Fruit fly (Drosophila melanogaster): ENCODE measurements around the gene ND-42.

ND-42 gene

DNA sequence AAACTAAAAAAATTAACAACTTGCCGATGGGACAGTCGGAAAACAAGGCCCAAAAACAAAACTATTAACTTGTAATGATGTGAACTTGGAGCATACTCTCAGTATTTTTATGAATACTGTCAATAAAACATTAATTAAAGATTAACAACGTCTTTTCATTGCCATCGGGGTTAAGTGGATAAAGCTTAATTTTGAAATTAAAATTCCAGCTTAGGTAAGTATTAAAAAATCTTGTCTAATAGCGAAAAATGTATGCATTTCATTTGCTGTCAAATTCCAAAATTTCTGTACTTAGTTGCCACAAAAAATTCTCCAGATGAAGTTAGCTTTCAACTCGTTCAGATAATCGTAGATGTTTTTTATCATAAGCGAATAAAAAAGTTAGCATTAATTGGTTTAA, 13.1 kb upstream of the ND-42 start, which contains the start of gene Theg:
Gene Theg, plus strand, starts transcription at position 301 of the 400 bp plus-strand sequence.
- TF ChIP-seq trh (GFP tag; optimal IDR thresholded peaks at IDR 0.05), result no peak
- TF ChIP-seq CG11398 (GFP tag; optimal IDR thresholded peaks at IDR 0.05), result no peak
- no peak for TF ChIP-seq CG12299 (tag; optimal IDR thresholded peaks at IDR 0.05)
- no peak for TF ChIP-seq Hsf (GFP tag; optimal IDR thresholded peaks at IDR 0.05)
- no peak for TF ChIP-seq GATAe (GFP tag; conservative IDR thresholded peaks at IDR 0.05)
- no peak for TF ChIP-seq row (GFP tag; IDR thresholded peaks at IDR 0.05)
- no peak for TF ChIP-seq grau (tag; optimal IDR thresholded peaks at IDR 0.05)
- no peak for TF ChIP-seq CG4424 (GFP tag; optimal IDR thresholded peaks at IDR 0.05)
- no peak for TF ChIP-seq sug (tag; optimal IDR thresholded peaks at IDR 0.05)
- TF ChIP-seq CG9215 (GFP tag; IDR thresholded peaks at IDR 0.05), result no peak
- no peak for TF ChIP-seq CG7786 (GFP tag; optimal IDR thresholded peaks at IDR 0.05)

DNA sequence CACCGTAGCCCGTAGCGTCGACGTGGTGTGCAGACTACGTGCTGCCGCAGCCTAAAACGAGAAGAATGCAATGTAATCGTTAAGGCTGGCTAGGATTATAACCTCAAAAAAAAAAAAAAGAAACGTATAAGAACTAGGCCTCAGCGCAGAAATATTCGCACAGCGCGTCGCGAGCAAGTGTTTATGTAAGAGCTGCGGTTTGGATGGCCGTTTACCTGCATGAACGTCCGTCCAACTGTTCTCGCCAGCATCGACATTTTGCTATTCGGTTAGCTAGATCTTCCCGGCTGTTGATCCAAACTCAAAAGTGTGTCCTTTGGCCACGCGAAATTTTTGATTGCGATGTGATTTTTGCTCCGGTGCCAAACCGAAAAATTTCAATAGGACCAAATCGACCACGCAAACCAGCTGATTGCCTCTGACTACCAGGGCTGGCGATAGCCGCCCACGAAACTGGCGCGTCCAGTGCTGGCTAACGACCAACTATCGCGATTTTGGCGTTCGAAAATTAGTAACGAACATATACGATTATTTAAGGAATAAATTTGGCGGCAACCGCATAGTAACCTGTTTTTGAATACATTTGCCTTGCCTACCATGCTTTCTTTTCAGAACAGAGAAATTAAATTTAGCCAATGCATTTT, 8.6 kb upstream of the ND-42 start, which contains the start of gene Idh3b:
Gene Idh3b, minus strand, starts transcription at position 606 of the 644 bp plus-strand sequence.
- no peak for TF ChIP-seq CG9727 (GFP tag; optimal IDR thresholded peaks at IDR 0.05)
- no peak for TF ChIP-seq danr (GFP tag; IDR thresholded peaks at IDR 0.05)
- TF ChIP-seq gfzf (GFP tag; optimal IDR thresholded peaks at IDR 0.05), result peak; percentile 54
- no peak for TF ChIP-seq Abd-B (GFP tag; optimal IDR thresholded peaks at IDR 0.05)
- no peak for TF ChIP-seq C15 (GFP tag; IDR thresholded peaks at IDR 0.05)
- no peak for TF ChIP-seq Hey (tag; optimal IDR thresholded peaks at IDR 0.05)
- peak; percentile 97 for TF ChIP-seq CG10267 (tag; optimal IDR thresholded peaks at IDR 0.05)
- TF ChIP-seq CG17802 (tag; optimal IDR thresholded peaks at IDR 0.05), result no peak
- peak; percentile 24 for TF ChIP-seq NC2α (GFP tag; optimal IDR thresholded peaks at IDR 0.05)
- TF ChIP-seq ewg (GFP tag; optimal IDR thresholded peaks at IDR 0.05), result no peak
- no peak for TF ChIP-seq usp (GFP tag; optimal IDR thresholded peaks at IDR 0.05)
- no peak for TF ChIP-seq repo (GFP tag; optimal IDR thresholded peaks at IDR 0.05)
- TF ChIP-seq CG7372 (GFP tag; IDR thresholded peaks at IDR 0.05), result peak; percentile 58
- peak; percentile 97 for TF ChIP-seq MBD-R2 (GFP tag; IDR thresholded peaks at IDR 0.05)
- TF ChIP-seq TFAM (GFP tag; optimal IDR thresholded peaks at IDR 0.05), result no peak
- TF ChIP-seq tna (GFP tag; IDR thresholded peaks at IDR 0.05; ENCODE audit: partially characterized antibody), result peak; percentile 87
- no peak for TF ChIP-seq Lpt (GFP tag; optimal IDR thresholded peaks at IDR 0.05)
- TF ChIP-seq CG6683 (GFP tag; optimal IDR thresholded peaks at IDR 0.05), result no peak
- TF ChIP-seq CG13287 (GFP tag; IDR thresholded peaks at IDR 0.05; ENCODE audit: partially characterized antibody), result peak; percentile 98
- TF ChIP-seq CG11085 (GFP tag; IDR thresholded peaks at IDR 0.05), result no peak; the same call in 1 of the 2 replicates
- no peak for TF ChIP-seq oc (tag; optimal IDR thresholded peaks at IDR 0.05)
- TF ChIP-seq zfh1 (GFP tag; IDR thresholded peaks at IDR 0.05), result peak; percentile 69; the same call in 2 of the 3 replicates
- TF ChIP-seq hb (GFP tag; IDR thresholded peaks at IDR 0.05; ENCODE audit: partially characterized antibody), result peak; percentile 80
- TF ChIP-seq CG2712 (tag; optimal IDR thresholded peaks at IDR 0.05), result peak; percentile 62
- TF ChIP-seq inv (GFP tag; IDR thresholded peaks at IDR 0.05; ENCODE audit: partially characterized antibody), result peak; percentile 93
- TF ChIP-seq CG10979 (tag; optimal IDR thresholded peaks at IDR 0.05), result no peak
- TF ChIP-seq Fer1 (GFP tag; optimal IDR thresholded peaks at IDR 0.05), result no peak
- TF ChIP-seq CG34224 (GFP tag; IDR thresholded peaks at IDR 0.05; ENCODE audit: partially characterized antibody), result peak; percentile 96
- no peak for TF ChIP-seq unpg (GFP tag; optimal IDR thresholded peaks at IDR 0.05)
- peak; percentile 40 for TF ChIP-seq gcm2 (GFP tag; optimal IDR thresholded peaks at IDR 0.05)
- no peak for TF ChIP-seq chif (GFP tag; optimal IDR thresholded peaks at IDR 0.05)
- TF ChIP-seq Elba2 (GFP tag; optimal IDR thresholded peaks at IDR 0.05), result peak; percentile 61
- TF ChIP-seq btn (GFP tag; optimal IDR thresholded peaks at IDR 0.05), result no peak
- no peak for TF ChIP-seq esg (GFP tag; conservative IDR thresholded peaks at IDR 0.05)
- TF ChIP-seq peb (GFP tag; IDR thresholded peaks at IDR 0.05), result 0 out of 2 replicates have a peak, but pooled peaks have one; percentile 10
- TF ChIP-seq CG3726 (GFP tag; IDR thresholded peaks at IDR 0.05), result no peak
- peak; percentile 78 for TF ChIP-seq lab (GFP tag; optimal IDR thresholded peaks at IDR 0.05)
- peak; percentile 84 for TF ChIP-seq HLH4C (GFP tag; IDR thresholded peaks at IDR 0.05; ENCODE audit: partially characterized antibody)

Measured in whole organism, embryonic.